Worm (Caenorhabditis elegans) whole organism, midembryonic: ENCODE measurements around the gene Y51A2A.12.

ENCODE experiments used
- T22C8.4 ChIP-seq: fragments of 200-800 bp; sonication (Bioruptor generic); IDR thresholded peaks from 2 replicates; pipeline ENCODE4 v1.3.6; 2022; ENCODE audit warnings: missing genetic modification characterization, missing compliant biosample characterization
- cog-1 ChIP-seq: sonication (generic microtip); optimal IDR thresholded peaks from 2 replicates; lab custom pipeline; 2016; ENCODE audit warnings: missing genetic modification characterization, missing compliant biosample characterization
- flt-1 ChIP-seq: fragments of 200-800 bp; sonication (Bioruptor generic); IDR thresholded peaks from 2 replicates; pipeline ENCODE4 v1.3.6; 2022; ENCODE audit warnings: missing genetic modification characterization, missing compliant biosample characterization
- klf-2 ChIP-seq: fragments of 200-800 bp; sonication (Bioruptor generic); conservative IDR thresholded peaks from 2 replicates; pipeline ENCODE4 v1.3.6; 2022; ENCODE audit warnings: missing genetic modification reagents, missing genetic modification characterization, missing compliant biosample characterization
- med-1 ChIP-seq: sonication (generic microtip); optimal IDR thresholded peaks from 2 replicates; lab custom pipeline; 2017; ENCODE audit warnings: missing genetic modification characterization, mild to moderate bottlenecking, missing compliant biosample characterization, antibody characterized with exemption, missing genetic modification reagents; ENCODE audit not compliant: insufficient read depth
- ref-1 ChIP-seq: fragments of 200-800 bp; sonication (Bioruptor generic); conservative IDR thresholded peaks from 2 replicates; pipeline ENCODE4 v1.3.6; 2022; ENCODE audit warnings: missing genetic modification reagents, missing genetic modification characterization, missing compliant biosample characterization
- tab-1 ChIP-seq: fragments of 200-800 bp; sonication (Bioruptor generic); IDR thresholded peaks from 2 replicates; pipeline ENCODE4 v1.3.6; 2022; ENCODE audit warnings: missing genetic modification characterization, missing compliant biosample characterization
- ztf-23 ChIP-seq: fragments of 200-800 bp; sonication (Bioruptor generic); IDR thresholded peaks from 2 replicates; pipeline ENCODE4 v1.3.6; 2022; ENCODE audit warnings: missing genetic modification reagents, missing genetic modification characterization, missing compliant biosample characterization
- ztf-29 ChIP-seq: fragments of 200-800 bp; sonication (Bioruptor generic); IDR thresholded peaks from 2 replicates; pipeline ENCODE4 v1.3.6; 2022; ENCODE audit warnings: missing genetic modification reagents, missing genetic modification characterization, missing compliant biosample characterization

Gene Y51A2A.12

DNA sequence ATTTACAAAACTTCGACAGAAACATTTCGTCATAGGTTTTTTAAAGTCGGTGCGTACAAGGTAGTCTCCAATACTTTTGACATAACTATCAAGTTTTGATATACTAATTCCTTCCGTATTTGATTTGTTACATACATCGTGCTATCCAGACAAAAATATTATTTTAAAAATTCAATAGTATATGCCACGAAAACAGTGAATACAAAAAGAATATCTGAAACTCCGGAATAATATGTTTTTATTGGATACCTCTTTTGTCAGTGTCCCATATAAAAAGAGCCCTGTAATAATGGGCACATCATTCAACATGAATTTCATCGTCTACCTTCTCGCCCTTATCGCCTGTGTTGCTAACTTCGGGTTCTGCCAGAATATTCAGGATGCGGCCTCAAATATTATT, at the start of gene Y51A2A.12:
Y51A2A.12 (plus strand) TSS at position 301 of the 400 bp plus-strand sequence.
- TF ChIP-seq tab-1 (no peak), flt-1 (GFP tag; lab: Robert Waterston, UW) (no peak), ztf-23 (GFP tag; lab: Robert Waterston, UW) (no peak), klf-2 (no peak), ref-1 (GFP tag; lab: Robert Waterston, UW) (no peak), T22C8.4 (GFP tag; lab: Robert Waterston, UW) (no peak)

DNA sequence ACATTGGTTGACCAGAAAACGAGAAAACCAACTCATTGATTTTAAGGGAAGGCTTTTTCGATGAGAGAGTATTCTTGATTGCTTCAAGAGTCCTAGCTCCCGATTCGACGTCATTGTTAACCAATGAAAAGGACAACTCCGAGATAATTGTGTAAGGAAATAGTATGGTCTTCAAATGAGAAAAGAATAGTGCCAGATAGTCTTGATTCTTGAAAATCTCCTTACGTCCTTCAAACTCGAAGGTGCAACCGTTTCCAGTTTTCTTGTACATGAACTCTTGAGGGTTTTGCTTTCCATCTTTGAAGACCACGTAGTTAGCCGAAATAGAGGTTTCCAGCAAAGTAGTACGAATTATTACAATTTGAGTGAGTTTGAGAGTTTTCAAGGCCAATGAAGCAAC, 49.2 kb upstream of the Y51A2A.12 start:
- TF ChIP-seq flt-1 (GFP tag; lab: Robert Waterston, UW) (no peak), ref-1 (GFP tag; lab: Robert Waterston, UW) (no peak), tab-1 (no peak), ztf-23 (GFP tag; lab: Robert Waterston, UW) (no peak), klf-2 (no peak), cog-1 (no peak), med-1 (GFP tag; lab: Kevin White, UChicago) (no peak), ztf-29 (no peak), T22C8.4 (GFP tag; lab: Robert Waterston, UW) (no peak)

DNA sequence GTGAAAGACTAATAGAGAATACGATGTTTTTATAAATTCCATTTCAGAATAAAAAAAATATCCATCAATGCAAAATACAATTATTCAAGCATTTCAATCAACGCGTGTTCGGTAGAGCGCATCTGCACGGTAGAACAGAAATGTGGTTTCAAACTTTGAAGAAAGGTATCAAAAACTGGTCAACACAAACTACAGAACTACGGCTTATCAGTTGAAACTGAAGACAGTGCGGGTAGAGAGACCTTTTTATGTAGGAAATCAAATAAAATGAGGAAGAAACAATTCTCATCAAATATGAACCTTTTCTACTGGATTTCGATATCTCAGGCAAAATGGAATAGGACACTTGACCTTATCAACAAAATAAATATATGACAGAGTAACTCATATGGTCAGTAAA, 48.0 kb upstream of the Y51A2A.12 start:
- TF ChIP-seq flt-1 (GFP tag; lab: Robert Waterston, UW) (no peak), klf-2 (no peak), ztf-29 (no peak), med-1 (GFP tag; lab: Kevin White, UChicago) (no peak), ref-1 (GFP tag; lab: Robert Waterston, UW) (no peak), tab-1 (no peak), cog-1 (no peak), T22C8.4 (GFP tag; lab: Robert Waterston, UW) (no peak), ztf-23 (GFP tag; lab: Robert Waterston, UW) (no peak)

DNA sequence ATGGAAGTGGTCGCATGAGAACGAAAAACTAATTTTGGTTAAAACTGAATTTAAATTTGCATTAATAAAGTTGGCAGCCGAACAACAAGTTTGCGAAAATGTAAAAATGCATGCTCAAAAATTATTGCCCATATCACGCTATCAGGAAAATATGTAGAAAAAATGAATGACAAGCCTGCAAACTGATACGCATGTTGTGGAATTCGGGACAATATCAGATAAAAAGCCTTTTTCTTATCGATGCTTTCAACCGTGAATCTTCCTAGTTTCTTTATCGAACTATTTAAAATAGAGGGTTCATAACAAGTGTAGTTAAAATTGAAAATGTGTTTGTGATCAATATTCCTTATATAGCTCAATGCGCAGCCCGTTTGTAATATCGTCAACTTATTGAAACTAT, 46.3 kb upstream of the Y51A2A.12 start:
- no peak for TF ChIP-seq med-1 (GFP tag; lab: Kevin White, UChicago)
- no peak for TF ChIP-seq tab-1
- TF ChIP-seq klf-2 = no peak
- no peak for TF ChIP-seq cog-1

DNA sequence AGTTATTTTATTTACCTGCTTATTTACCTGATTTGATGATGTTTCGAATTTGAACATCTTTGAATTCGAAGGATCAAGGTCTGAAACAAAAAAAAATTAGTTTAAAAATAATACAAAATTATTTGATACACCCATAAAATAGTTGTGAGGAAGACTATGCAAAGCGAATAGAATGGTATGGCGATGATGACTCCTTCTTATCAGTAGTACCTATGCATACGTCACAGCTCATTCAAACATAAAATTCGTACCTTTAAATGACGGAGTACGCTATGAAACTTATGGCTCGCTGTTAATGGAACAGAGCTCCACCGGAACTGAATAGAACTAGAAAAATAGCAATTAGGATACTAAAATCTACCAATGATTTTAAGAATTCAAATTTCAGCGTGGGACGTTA, 40.2 kb upstream of the Y51A2A.12 start, which contains the start of gene R10E8.1:
R10E8.1 (minus strand) TSS at position 178 of the 400 bp plus-strand sequence.
- TF ChIP-seq med-1 (GFP tag; lab: Kevin White, UChicago) (no peak), T22C8.4 (GFP tag; lab: Robert Waterston, UW) (no peak), cog-1 (no peak), ztf-23 (GFP tag; lab: Robert Waterston, UW) (no peak), flt-1 (GFP tag; lab: Robert Waterston, UW) (no peak), ztf-29 (no peak), tab-1 (no peak), ref-1 (GFP tag; lab: Robert Waterston, UW) (no peak), klf-2 (no peak)

DNA sequence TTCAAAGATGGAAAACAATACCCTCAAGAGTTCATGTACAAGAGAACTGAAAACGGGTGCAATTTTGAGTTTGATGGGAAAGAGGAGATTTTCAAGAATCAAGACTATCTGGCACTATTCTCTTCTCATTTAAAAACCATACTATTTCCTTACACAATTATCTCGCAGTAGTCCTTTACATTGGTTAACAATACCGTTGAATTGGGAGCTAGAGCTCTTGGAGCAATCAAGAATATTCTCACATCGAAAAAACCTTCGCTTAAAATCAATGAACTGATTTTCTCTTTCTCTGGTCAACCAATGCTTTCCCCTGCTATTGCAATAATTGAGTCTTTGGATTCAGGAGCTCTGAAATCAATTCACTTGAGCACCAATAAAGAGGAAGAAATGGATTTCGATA, 38.9 kb upstream of the Y51A2A.12 start, which contains the start of gene R10E8.2:
R10E8.2 (plus strand) TSS at position 301 of the 400 bp plus-strand sequence.
- TF ChIP-seq ztf-23 (GFP tag; lab: Robert Waterston, UW) (no peak), cog-1 (no peak), ztf-29 (no peak), T22C8.4 (GFP tag; lab: Robert Waterston, UW) (no peak), klf-2 (no peak), med-1 (GFP tag; lab: Kevin White, UChicago) (no peak), tab-1 (no peak), flt-1 (GFP tag; lab: Robert Waterston, UW) (no peak), ref-1 (GFP tag; lab: Robert Waterston, UW) (no peak)

DNA sequence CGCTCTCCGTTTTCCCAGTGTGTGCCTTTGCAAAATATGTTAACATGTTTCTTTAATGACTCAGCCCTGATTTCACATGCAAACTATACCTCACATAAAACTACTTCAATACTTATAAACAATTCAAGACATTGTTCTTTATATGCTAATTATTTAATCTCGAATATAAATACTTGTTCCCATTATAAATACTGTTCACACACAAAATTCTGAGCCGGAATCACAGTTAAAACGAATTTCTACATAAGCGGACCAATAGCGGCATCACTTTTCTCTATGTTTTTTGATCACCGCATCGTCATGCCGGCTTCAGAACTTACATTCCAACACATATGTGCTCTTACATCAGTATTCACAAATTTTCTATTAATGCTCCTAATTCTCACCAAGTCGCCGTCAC, 37.9 kb upstream of the Y51A2A.12 start, which contains the start of gene R10E8.5:
R10E8.5 (plus strand) TSS at position 301 of the 400 bp plus-strand sequence.
- TF ChIP-seq flt-1 (GFP tag; lab: Robert Waterston, UW) (no peak), med-1 (GFP tag; lab: Kevin White, UChicago) (no peak), ref-1 (GFP tag; lab: Robert Waterston, UW) (no peak), klf-2 (no peak), ztf-23 (GFP tag; lab: Robert Waterston, UW) (no peak), ztf-29 (no peak), T22C8.4 (GFP tag; lab: Robert Waterston, UW) (no peak), cog-1 (no peak), tab-1 (no peak)

DNA sequence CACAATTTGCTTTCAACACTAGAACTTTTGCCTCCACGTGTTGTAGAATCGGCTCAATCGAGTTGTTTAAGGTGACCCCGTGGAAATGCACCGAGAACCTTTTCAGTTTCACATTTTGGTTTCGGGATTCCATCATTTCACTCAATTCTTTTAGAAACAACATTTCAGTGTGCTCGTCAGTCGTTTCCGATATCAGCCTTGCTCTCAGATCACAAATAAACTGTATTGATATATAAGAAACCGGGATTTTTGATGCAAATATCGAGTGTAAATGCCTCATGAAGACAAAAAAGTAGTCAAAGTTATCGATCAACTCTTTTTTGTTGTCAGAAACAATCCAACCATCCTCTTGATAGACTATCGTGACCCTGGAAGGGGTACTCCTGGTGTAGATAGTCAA, 26.9 kb upstream of the Y51A2A.12 start:
- no peak for TF ChIP-seq T22C8.4 (GFP tag; lab: Robert Waterston, UW)
- no peak for TF ChIP-seq ztf-29
- no peak for TF ChIP-seq ztf-23 (GFP tag; lab: Robert Waterston, UW)
- TF ChIP-seq tab-1 = no peak
- no peak for TF ChIP-seq med-1 (GFP tag; lab: Kevin White, UChicago)
- TF ChIP-seq klf-2 = no peak
- TF ChIP-seq flt-1 (GFP tag; lab: Robert Waterston, UW) = no peak
- TF ChIP-seq cog-1 = no peak
- no peak for TF ChIP-seq ref-1 (GFP tag; lab: Robert Waterston, UW)

DNA sequence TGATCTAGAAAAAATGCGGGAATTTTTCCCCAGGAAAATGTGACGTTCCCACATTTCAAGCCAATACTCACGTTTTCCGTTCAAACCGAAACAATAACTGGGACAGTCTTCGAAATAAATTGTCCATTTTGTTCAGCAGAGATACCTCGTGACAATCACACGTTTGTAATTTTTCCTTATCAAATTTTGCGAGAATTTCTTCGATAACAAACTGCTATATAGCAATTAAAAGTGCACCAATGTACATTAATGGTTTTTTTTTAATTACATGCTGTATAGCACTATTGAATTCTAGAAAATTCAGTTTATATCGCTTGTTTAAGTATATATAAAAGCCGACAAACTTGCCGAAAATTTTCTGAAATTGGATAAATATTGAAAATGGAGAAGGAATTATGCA, 26.2 kb upstream of the Y51A2A.12 start, which contains the start of gene R10E8.6:
R10E8.6 (minus strand) TSS at position 154 of the 400 bp plus-strand sequence.
- TF ChIP-seq ztf-23 (GFP tag; lab: Robert Waterston, UW) (no peak), tab-1 (no peak), ref-1 (GFP tag; lab: Robert Waterston, UW) (no peak), flt-1 (GFP tag; lab: Robert Waterston, UW) (no peak), cog-1 (no peak), med-1 (GFP tag; lab: Kevin White, UChicago) (no peak), T22C8.4 (GFP tag; lab: Robert Waterston, UW) (no peak), klf-2 (no peak), ztf-29 (no peak)

DNA sequence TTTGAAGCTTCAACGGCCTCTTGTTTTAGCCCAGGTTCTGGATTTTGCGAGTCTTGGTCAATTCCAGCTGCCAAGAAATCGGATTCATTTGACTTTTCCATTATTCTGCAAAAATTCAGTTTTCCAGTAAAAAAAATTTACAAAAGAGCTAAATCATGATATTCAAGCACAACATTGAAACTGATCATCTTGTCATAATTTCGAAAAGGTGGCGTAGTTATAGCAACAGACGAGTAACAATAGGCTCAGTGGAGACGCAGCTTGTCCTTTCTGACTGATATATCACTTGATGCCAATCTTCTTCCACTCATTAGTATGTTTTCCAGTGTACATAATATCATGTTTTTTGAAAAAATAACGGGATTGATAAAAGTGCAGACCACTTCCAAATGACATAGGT, 23.7 kb upstream of the Y51A2A.12 start, which contains the start of gene fbxa-213:
fbxa-213 (minus strand) TSS at position 101 of the 400 bp plus-strand sequence.
- TF ChIP-seq cog-1 (no peak), ztf-23 (GFP tag; lab: Robert Waterston, UW) (no peak), med-1 (GFP tag; lab: Kevin White, UChicago) (no peak), klf-2 (no peak), tab-1 (no peak), T22C8.4 (GFP tag; lab: Robert Waterston, UW) (no peak), ztf-29 (no peak)
